Fruit fly (Drosophila melanogaster): ENCODE data around the gene KaiR1D.

- TF ChIP-seq CG6765 (GFP tag; optimal IDR thresholded peaks at IDR 0.05) = no peak
- TF ChIP-seq sens-2 (GFP tag; IDR thresholded peaks at IDR 0.05) = no peak
- no peak for TF ChIP-seq Sox100B (GFP tag; optimal IDR thresholded peaks at IDR 0.05)
- TF ChIP-seq Asciz (GFP tag; optimal IDR thresholded peaks at IDR 0.05) = no peak
- TF ChIP-seq mld (GFP tag; IDR thresholded peaks at IDR 0.05; ENCODE audit: partially characterized antibody) = peak; percentile 75
- TF ChIP-seq CG3065 (GFP tag; optimal IDR thresholded peaks at IDR 0.05) = no peak
- no peak for TF ChIP-seq MTF-1 (GFP tag; optimal IDR thresholded peaks at IDR 0.05; ENCODE audit: borderline replicate concordance)
- no peak for TF ChIP-seq CG8478 (optimal IDR thresholded peaks at IDR 0.05)
- TF ChIP-seq MESR4 (GFP tag; optimal IDR thresholded peaks at IDR 0.05) = no peak
- TF ChIP-seq cato (GFP tag; optimal IDR thresholded peaks at IDR 0.05; ENCODE audit: borderline replicate concordance) = no peak
- no peak for TF ChIP-seq CG15011 (GFP tag; optimal IDR thresholded peaks at IDR 0.05)
Observed at dm6 chr3R:20891495-20891894, 25.5 kb upstream of the KaiR1D start.

All from whole organism, embryonic.